Worm (Caenorhabditis elegans) whole organism, early embryonic: ENCODE data around the gene E02H9.9.

ENCODE experiments used
- B0310.2 ChIP-seq: sonication (generic microtip); optimal IDR thresholded peaks from 2 replicates; lab custom pipeline; 2016; ENCODE audit warnings: mild to moderate bottlenecking, missing genetic modification characterization, missing compliant biosample characterization
- aly-1 ChIP-seq: sonication (generic microtip); optimal IDR thresholded peaks from 2 replicates; lab custom pipeline; 2016; ENCODE audit warnings: missing genetic modification characterization, missing compliant biosample characterization
- ama-1 ChIP-seq: fragments of 150-350 bp; optimal IDR thresholded peaks from 2 replicates; lab custom pipeline; 2014
- ceh-36 ChIP-seq: sonication (generic microtip); optimal IDR thresholded peaks from 2 replicates; lab custom pipeline; 2016; ENCODE audit warnings: missing genetic modification characterization, inconsistent platforms, missing compliant biosample characterization
- flt-1 ChIP-seq: fragments of 200-800 bp; sonication (Bioruptor generic); IDR thresholded peaks from 2 replicates; pipeline ENCODE4 v1.3.6; 2022; ENCODE audit warnings: missing genetic modification characterization, missing compliant biosample characterization
- sea-1 ChIP-seq: fragments of 200-800 bp; sonication (Bioruptor generic); conservative IDR thresholded peaks from 2 replicates; pipeline ENCODE4 v1.3.6; 2022; ENCODE audit warnings: missing genetic modification characterization, missing compliant biosample characterization
- tbx-11 ChIP-seq: fragments of 200-800 bp; sonication (Bioruptor generic); IDR thresholded peaks from 2 replicates; pipeline ENCODE4 v1.3.6; 2022; ENCODE audit warnings: missing genetic modification characterization, missing compliant biosample characterization

DNA sequence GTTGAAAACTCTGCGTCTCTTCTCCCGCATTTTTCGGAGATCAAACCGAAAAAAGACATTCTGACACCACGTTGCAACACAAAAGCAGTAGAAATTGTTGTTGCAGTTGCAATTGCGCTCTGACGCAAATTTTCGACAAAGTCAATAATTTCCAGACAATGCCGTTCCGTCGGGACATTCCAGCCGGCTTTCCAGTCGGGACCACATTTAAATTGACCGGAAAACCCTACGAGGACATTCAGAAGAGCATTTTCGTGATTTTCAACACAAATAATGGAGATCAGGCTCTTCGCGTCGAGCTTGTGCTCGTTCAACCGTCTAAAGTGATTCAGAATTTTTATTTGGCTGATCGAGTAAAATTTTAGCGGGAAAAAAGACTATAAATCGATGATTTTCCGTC, 49.1 kb downstream of the E02H9.9 start:
- TF ChIP-seq ama-1 (lab: Kevin White, UChicago): no peak
- no peak for TF ChIP-seq ceh-36 (tag; lab: Kevin White, UChicago)
- no peak for TF ChIP-seq B0310.2 (tag; lab: Kevin White, UChicago)
- no peak for TF ChIP-seq flt-1 (GFP tag; lab: Robert Waterston, UW)
- TF ChIP-seq sea-1 (GFP tag; lab: Robert Waterston, UW): no peak
- no peak for TF ChIP-seq aly-1 (tag; lab: Kevin White, UChicago)
- TF ChIP-seq tbx-11 (GFP tag; lab: Robert Waterston, UW): no peak
